Worm (Caenorhabditis elegans) whole organism, L3 larva: Measurements from ENCODE around the gene Y50D4C.5.

Source experiments
- R02D3.7 ChIP-seq: fragments of 150-350 bp; optimal IDR thresholded peaks from 2 replicates; lab custom pipeline; 2014; ENCODE audit warnings: missing biosample characterization, missing genetic modification characterization
- ZK546.5 ChIP-seq: sonication (generic microtip); optimal IDR thresholded peaks from 2 replicates; lab custom pipeline; 2017; ENCODE audit warnings: missing biosample characterization, missing genetic modification characterization
- aly-2 ChIP-seq: fragments of 150-350 bp; optimal IDR thresholded peaks from 2 replicates; lab custom pipeline; 2014; ENCODE audit warnings: missing biosample characterization, missing genetic modification characterization
- ama-1 ChIP-seq: fragments of 150-350 bp; optimal IDR thresholded peaks from 2 replicates; lab custom pipeline; 2018
- ceh-16 ChIP-seq: sonication (generic microtip); optimal IDR thresholded peaks from 2 replicates; lab custom pipeline; 2017; ENCODE audit warnings: missing biosample characterization, missing genetic modification characterization
- ceh-28 ChIP-seq: fragments of 150-350 bp; optimal IDR thresholded peaks from 2 replicates; lab custom pipeline; 2014; ENCODE audit warnings: missing biosample characterization, missing genetic modification reagents, missing genetic modification characterization
- ceh-82 ChIP-seq: fragments of 150-350 bp; optimal IDR thresholded peaks from 2 replicates; lab custom pipeline; 2014; ENCODE audit warnings: missing biosample characterization, missing genetic modification characterization
- ceh-9 ChIP-seq: sonication (generic microtip); optimal IDR thresholded peaks from 2 replicates; lab custom pipeline; 2018; ENCODE audit warnings: missing biosample characterization, missing genetic modification characterization
- daf-12 ChIP-seq: fragments of 150-350 bp; optimal IDR thresholded peaks from 2 replicates; lab custom pipeline; 2014; ENCODE audit warnings: missing biosample characterization, missing genetic modification reagents, missing genetic modification characterization
- egl-27 ChIP-seq: sonication (generic microtip); optimal IDR thresholded peaks from 4 replicates; lab custom pipeline; 2017; ENCODE audit warnings: missing biosample characterization, missing genetic modification reagents, missing genetic modification characterization
- egl-5 ChIP-seq: fragments of 150-350 bp; optimal IDR thresholded peaks from 2 replicates; lab custom pipeline; 2017; ENCODE audit warnings: missing biosample characterization, missing genetic modification reagents, missing genetic modification characterization, inconsistent platforms
- elt-1 ChIP-seq: fragments of 150-350 bp; optimal IDR thresholded peaks from 2 replicates; lab custom pipeline; 2014; ENCODE audit warnings: missing biosample characterization, missing genetic modification characterization
- elt-2 ChIP-seq: sonication (generic microtip); optimal IDR thresholded peaks from 2 replicates; lab custom pipeline; 2016; ENCODE audit warnings: missing genetic modification reagents, mild to moderate bottlenecking, missing genetic modification characterization, missing compliant biosample characterization
- elt-3 ChIP-seq, 3 experiments: fragments of 150-350 bp in 1 of 3; sonication (generic microtip) in 2 of 3; optimal IDR thresholded peaks; 2 replicates in 2 of 3; 4 replicates in 1 of 3; lab custom pipeline; 2014 to 2017; ENCODE audit warnings: missing biosample characterization in 3 of 3, missing genetic modification characterization in 3 of 3
- eor-1 ChIP-seq, 2 experiments: fragments of 150-350 bp; optimal IDR thresholded peaks; 2 replicates each; lab custom pipeline; 2014 to 2018; ENCODE audit warnings: missing biosample characterization in 2 of 2, missing genetic modification characterization in 2 of 2
- fkh-10 ChIP-seq: sonication (generic microtip); optimal IDR thresholded peaks from 2 replicates; lab custom pipeline; 2017; ENCODE audit warnings: missing biosample characterization, missing genetic modification reagents, missing genetic modification characterization
- fkh-2 ChIP-seq: fragments of 150-350 bp; optimal IDR thresholded peaks from 2 replicates; lab custom pipeline; 2014; ENCODE audit warnings: missing biosample characterization, missing genetic modification reagents, missing genetic modification characterization
- fos-1 ChIP-seq: fragments of 150-350 bp; optimal IDR thresholded peaks from 2 replicates; lab custom pipeline; 2014; ENCODE audit warnings: missing biosample characterization, missing genetic modification characterization
- hmg-11 ChIP-seq: sonication (generic microtip); optimal IDR thresholded peaks from 2 replicates; lab custom pipeline; 2016; ENCODE audit warnings: missing genetic modification characterization, missing compliant biosample characterization
- jun-1 ChIP-seq: fragments of 150-350 bp; optimal IDR thresholded peaks from 2 replicates; lab custom pipeline; 2014; ENCODE audit warnings: missing biosample characterization, missing genetic modification reagents, missing genetic modification characterization
- lin-15B ChIP-seq: fragments of 150-350 bp; optimal IDR thresholded peaks from 2 replicates; lab custom pipeline; 2014; ENCODE audit warnings: missing biosample characterization, missing genetic modification characterization
- lin-39 ChIP-seq: fragments of 150-350 bp; optimal IDR thresholded peaks from 2 replicates; lab custom pipeline; 2018; ENCODE audit warnings: missing biosample characterization, missing genetic modification reagents, missing genetic modification characterization
- lsy-12 ChIP-seq: sonication (generic microtip); optimal IDR thresholded peaks from 2 replicates; lab custom pipeline; 2016; ENCODE audit warnings: mild to moderate bottlenecking, missing genetic modification characterization, missing compliant biosample characterization
- mdl-1 ChIP-seq: fragments of 150-350 bp; optimal IDR thresholded peaks from 2 replicates; lab custom pipeline; 2014; ENCODE audit warnings: missing biosample characterization, missing genetic modification characterization
- mml-1 ChIP-seq: fragments of 150-350 bp; sonication (generic microtip); optimal IDR thresholded peaks from 3 replicates; lab custom pipeline; 2014; ENCODE audit warnings: missing biosample characterization, missing genetic modification characterization
- nfya-1 ChIP-seq: sonication (generic microtip); optimal IDR thresholded peaks from 2 replicates; lab custom pipeline; 2017; ENCODE audit warnings: missing genetic modification characterization, mild to moderate bottlenecking, missing compliant biosample characterization, antibody characterized with exemption, moderate library complexity; ENCODE audit not compliant: insufficient read depth
- nhr-11 ChIP-seq: fragments of 150-350 bp; optimal IDR thresholded peaks from 2 replicates; lab custom pipeline; 2014; ENCODE audit warnings: missing biosample characterization, missing genetic modification characterization
- nhr-12 ChIP-seq: fragments of 150-350 bp; optimal IDR thresholded peaks from 2 replicates; lab custom pipeline; 2014; ENCODE audit warnings: missing biosample characterization, missing genetic modification characterization
- nhr-23 ChIP-seq: fragments of 150-350 bp; optimal IDR thresholded peaks from 2 replicates; lab custom pipeline; 2014; ENCODE audit warnings: missing biosample characterization, missing genetic modification reagents, missing genetic modification characterization
- nhr-237 ChIP-seq: fragments of 150-350 bp; optimal IDR thresholded peaks from 2 replicates; lab custom pipeline; 2014; ENCODE audit warnings: missing biosample characterization, missing genetic modification characterization
- nhr-25 ChIP-seq: sonication (generic microtip); optimal IDR thresholded peaks from 2 replicates; lab custom pipeline; 2017; ENCODE audit warnings: missing biosample characterization, missing genetic modification characterization
- nhr-28 ChIP-seq: fragments of 150-350 bp; optimal IDR thresholded peaks from 2 replicates; lab custom pipeline; 2014; ENCODE audit warnings: missing biosample characterization, missing genetic modification characterization
- nhr-43 ChIP-seq: sonication (generic microtip); optimal IDR thresholded peaks from 2 replicates; lab custom pipeline; 2016; ENCODE audit warnings: mild to moderate bottlenecking, missing genetic modification characterization, missing compliant biosample characterization; ENCODE audit not compliant: poor library complexity, severe bottlenecking
- nhr-67 ChIP-seq: fragments of 150-350 bp; optimal IDR thresholded peaks from 2 replicates; lab custom pipeline; 2014; ENCODE audit warnings: missing biosample characterization, missing genetic modification characterization
- nhr-76 ChIP-seq: fragments of 150-350 bp; sonication (generic microtip); optimal IDR thresholded peaks from 5 replicates; lab custom pipeline; 2014; ENCODE audit warnings: missing biosample characterization, missing genetic modification characterization
- nhr-77 ChIP-seq: fragments of 150-350 bp; optimal IDR thresholded peaks from 2 replicates; lab custom pipeline; 2014; ENCODE audit warnings: missing biosample characterization, missing genetic modification characterization
- pha-4 ChIP-seq: fragments of 150-350 bp; optimal IDR thresholded peaks from 2 replicates; lab custom pipeline; 2014; ENCODE audit warnings: missing biosample characterization, missing genetic modification reagents, missing genetic modification characterization
- pqm-1 ChIP-seq: fragments of 150-350 bp; optimal IDR thresholded peaks from 2 replicates; lab custom pipeline; 2017; ENCODE audit warnings: missing biosample characterization, missing genetic modification characterization, inconsistent platforms
- sea-2 ChIP-seq: fragments of 150-350 bp; sonication (generic microtip); optimal IDR thresholded peaks from 4 replicates; lab custom pipeline; 2014; ENCODE audit warnings: missing biosample characterization, missing genetic modification reagents, missing genetic modification characterization
- skn-1 ChIP-seq: fragments of 150-350 bp; optimal IDR thresholded peaks from 2 replicates; lab custom pipeline; 2014; ENCODE audit warnings: missing biosample characterization, missing genetic modification characterization
- snpc-4 ChIP-seq: fragments of 150-350 bp; optimal IDR thresholded peaks from 2 replicates; lab custom pipeline; 2014; ENCODE audit warnings: missing biosample characterization, missing genetic modification characterization
- tbx-2 ChIP-seq: sonication (generic microtip); optimal IDR thresholded peaks from 2 replicates; lab custom pipeline; 2016; ENCODE audit warnings: mild to moderate bottlenecking, missing genetic modification characterization, missing compliant biosample characterization
- unc-39 ChIP-seq: sonication (generic microtip); optimal IDR thresholded peaks from 4 replicates; lab custom pipeline; 2017; ENCODE audit warnings: missing biosample characterization, missing genetic modification characterization
- unc-62 ChIP-seq: fragments of 150-350 bp; sonication (generic microtip); optimal IDR thresholded peaks from 4 replicates; lab custom pipeline; 2014; ENCODE audit warnings: missing biosample characterization, missing genetic modification reagents, missing genetic modification characterization
- zag-1 ChIP-seq: fragments of 150-350 bp; optimal IDR thresholded peaks from 2 replicates; lab custom pipeline; 2014; ENCODE audit warnings: missing biosample characterization, missing genetic modification characterization
- ztf-11 ChIP-seq: fragments of 150-350 bp; optimal IDR thresholded peaks from 2 replicates; lab custom pipeline; 2014; ENCODE audit warnings: missing biosample characterization, missing genetic modification characterization
- ztf-4 ChIP-seq: fragments of 150-350 bp; optimal IDR thresholded peaks from 2 replicates; lab custom pipeline; 2014; ENCODE audit warnings: missing biosample characterization, missing genetic modification characterization

Y50D4C.5 gene

DNA sequence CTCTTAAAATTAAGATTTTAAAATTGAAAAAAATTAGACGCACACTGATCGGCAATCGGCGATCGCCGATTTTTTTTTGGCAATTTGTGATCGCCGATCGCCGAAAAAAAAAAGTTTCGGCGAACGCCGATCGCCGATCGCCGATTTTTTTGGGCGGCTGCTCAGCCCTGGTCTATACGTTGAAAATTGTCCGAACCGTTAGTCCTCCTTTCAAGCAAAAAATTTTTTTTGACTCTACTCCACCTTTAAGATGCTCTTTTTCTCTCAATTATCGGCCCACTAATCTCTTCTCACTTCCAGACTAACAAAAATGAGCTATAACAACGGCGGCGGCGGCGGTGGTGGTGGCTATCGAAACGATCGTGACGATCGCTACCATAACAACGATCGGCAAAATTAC, 5.0 kb upstream of the Y50D4C.5 start, which contains the start of gene ergo-1:
Gene ergo-1, plus strand, starts transcription at position 301 of the 400 bp plus-strand sequence.
- TF ChIP-seq ztf-11 (tag; lab: Kevin White, UChicago), result no peak
- TF ChIP-seq ZK546.5, result no peak
- TF ChIP-seq unc-39 (tag; lab: Kevin White, UChicago), result no peak
- TF ChIP-seq ceh-9 (tag; lab: Kevin White, UChicago), result no peak
- TF ChIP-seq pha-4 (tag; lab: Kevin White, UChicago), result no peak
- no peak for TF ChIP-seq pqm-1
- TF ChIP-seq aly-2, result no peak
- TF ChIP-seq unc-62 (GFP tag; lab: Kevin White, UChicago), result no peak
- no peak for TF ChIP-seq mml-1 (tag; lab: Kevin White, UChicago)

- TF ChIP-seq pha-4 (tag; lab: Kevin White, UChicago) (no peak), elt-2 (tag; lab: Kevin White, UChicago) (peak; percentile 57)
These were observed 2.3 kb upstream of the Y50D4C.5 start for ce11 chrV:1005877-1006276.

DNA sequence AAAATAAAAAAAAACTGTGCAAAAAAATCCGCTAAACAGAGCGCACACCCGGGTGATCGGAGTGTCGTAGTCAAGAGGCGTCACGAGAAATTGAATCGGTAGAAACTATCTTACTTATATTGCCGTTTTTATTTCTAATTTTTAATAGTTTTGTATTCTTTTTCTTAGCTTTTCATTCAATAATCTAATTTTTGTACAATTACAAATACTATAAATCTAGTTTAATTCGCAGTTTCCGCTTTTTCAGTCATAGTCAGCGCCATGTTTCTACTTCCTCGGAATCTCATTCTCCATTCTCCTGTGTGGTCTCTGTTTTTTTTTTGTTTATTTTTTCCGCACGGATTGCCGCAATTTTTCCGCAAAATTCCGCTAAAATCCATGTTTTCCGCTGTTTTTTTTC, 282 bp upstream of the Y50D4C.5 start:
- no peak for TF ChIP-seq elt-3 (tag; optimal IDR thresholded peaks at IDR 0.05; lab: Kevin White, UChicago)
- TF ChIP-seq nhr-67 (tag; lab: Kevin White, UChicago), result no peak
- TF ChIP-seq fkh-2, result no peak
- TF ChIP-seq R02D3.7 (tag; lab: Kevin White, UChicago), result no peak
- no peak for TF ChIP-seq nhr-11 (tag; lab: Kevin White, UChicago)
- no peak for TF ChIP-seq nhr-76 (tag; lab: Kevin White, UChicago)
- TF ChIP-seq tbx-2, result no peak
- no peak for TF ChIP-seq nhr-77
- TF ChIP-seq pqm-1, result peak; percentile 36
- no peak for TF ChIP-seq unc-39 (tag; lab: Kevin White, UChicago)
- TF ChIP-seq ztf-4 (tag; lab: Kevin White, UChicago), result no peak
- TF ChIP-seq ceh-9 (tag; lab: Kevin White, UChicago), result no peak
- TF ChIP-seq ceh-16 (tag; lab: Kevin White, UChicago), result no peak
- no peak for TF ChIP-seq nhr-43 (tag; lab: Kevin White, UChicago)
- no peak for TF ChIP-seq jun-1 (tag; lab: Kevin White, UChicago)
- no peak for TF ChIP-seq egl-5 (tag; lab: Kevin White, UChicago)
- no peak for TF ChIP-seq ceh-82 (tag; lab: Kevin White, UChicago)
- no peak for TF ChIP-seq nhr-28 (tag; lab: Kevin White, UChicago)
- TF ChIP-seq nhr-237 (tag; lab: Kevin White, UChicago), result no peak
- TF ChIP-seq mdl-1, result no peak
- no peak for TF ChIP-seq ZK546.5
- no peak for TF ChIP-seq nhr-12
- TF ChIP-seq nfya-1, result peak; percentile 65
- TF ChIP-seq fkh-10, result peak; percentile 3
- TF ChIP-seq elt-2 (tag; lab: Kevin White, UChicago), result peak; percentile 43
- TF ChIP-seq eor-1 (tag; optimal IDR thresholded peaks at IDR 0.05; lab: Kevin White, UChicago), result no peak
- no peak for TF ChIP-seq snpc-4 (tag; lab: Kevin White, UChicago)
- TF ChIP-seq zag-1 (tag; lab: Kevin White, UChicago), result no peak
- TF ChIP-seq lin-15B, result peak; percentile 74
- TF ChIP-seq mml-1 (tag; lab: Kevin White, UChicago), result no peak
- TF ChIP-seq nhr-25 (tag; lab: Kevin White, UChicago), result no peak
- no peak for TF ChIP-seq egl-27 (tag; lab: Kevin White, UChicago)
- no peak for TF ChIP-seq sea-2 (GFP tag; lab: Kevin White, UChicago)
- no peak for TF ChIP-seq elt-1 (tag; lab: Kevin White, UChicago)
- no peak for TF ChIP-seq aly-2
- no peak for TF ChIP-seq ztf-11 (tag; lab: Kevin White, UChicago)
- TF ChIP-seq unc-62 (GFP tag; lab: Kevin White, UChicago), result no peak
- no peak for TF ChIP-seq lin-39 (tag; lab: Kevin White, UChicago)
- TF ChIP-seq hmg-11 (tag; lab: Kevin White, UChicago), result peak; percentile 53
- TF ChIP-seq skn-1, result peak; percentile 75
- TF ChIP-seq lsy-12 (tag; lab: Kevin White, UChicago), result peak; percentile 68
- peak; percentile 16 for TF ChIP-seq ceh-28 (tag; lab: Kevin White, UChicago)
- no peak for TF ChIP-seq fos-1
- TF ChIP-seq daf-12, result no peak
- peak; percentile 82 for TF ChIP-seq pha-4 (tag; lab: Kevin White, UChicago)
- no peak for TF ChIP-seq ama-1 (lab: Kevin White, UChicago)
- peak; percentile 42 for TF ChIP-seq nhr-23 (tag; lab: Kevin White, UChicago)
